Worm (Caenorhabditis elegans): Measurements from ENCODE around the gene C01B10.7.

DNA sequence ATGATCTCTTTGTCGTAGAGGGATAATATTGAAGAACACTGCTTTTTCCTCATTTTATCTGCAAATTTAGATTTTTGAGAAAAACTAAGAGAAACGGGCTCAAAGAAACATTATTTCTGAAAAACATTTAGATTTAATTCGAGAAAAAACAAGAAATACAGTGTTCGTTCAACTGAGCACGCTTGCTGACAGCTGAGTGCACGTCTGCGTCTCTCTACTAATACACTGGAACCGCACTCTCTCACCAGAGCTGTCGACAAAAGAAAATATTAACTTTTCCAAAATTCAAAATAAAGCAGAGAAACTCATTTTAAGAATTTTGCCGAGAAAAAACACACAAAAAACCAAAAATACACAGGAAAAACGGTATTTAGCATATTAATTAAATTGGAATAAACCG, 25.1 kb upstream of the C01B10.7 start, which contains the start of gene drh-1:
- TF ChIP-seq ref-1 (GFP tag; conservative IDR thresholded peaks at IDR 0.05) (no peak), klf-2 (GFP tag; conservative IDR thresholded peaks at IDR 0.05) (no peak), cog-1 (tag; optimal IDR thresholded peaks at IDR 0.05) (no peak), med-1 (GFP tag; optimal IDR thresholded peaks at IDR 0.05; ENCODE audit: insufficient read depth) (no peak), ztf-29 (GFP tag; IDR thresholded peaks at IDR 0.05) (no peak), T22C8.4 (GFP tag; IDR thresholded peaks at IDR 0.05) (no peak), tab-1 (GFP tag; IDR thresholded peaks at IDR 0.05) (no peak)
